Fruit fly (Drosophila melanogaster) whole organism, prepupa: ENCODE measurements around the gene M6.
A peak's percentile ranks its signal among the peaks of the same experiment; 100 is the strongest.

Source experiments
- Blimp-1 ChIP-seq: fragments of 200-800 bp; sonication (Bioruptor generic); optimal IDR thresholded peaks from 3 replicates; lab custom pipeline; 2017; ENCODE audit warnings: missing biosample characterization, missing genetic modification characterization, mild to moderate bottlenecking, moderate library complexity, missing genetic modification reagents
- CG10631 ChIP-seq: fragments of 200-800 bp; sonication (Bioruptor generic); optimal IDR thresholded peaks from 2 replicates; lab custom pipeline; 2016; ENCODE audit warnings: missing biosample characterization, missing genetic modification characterization
- CG10669 ChIP-seq: fragments of 200-800 bp; sonication (Bioruptor generic); optimal IDR thresholded peaks from 3 replicates; lab custom pipeline; 2018; ENCODE audit warnings: missing biosample characterization, mild to moderate bottlenecking, missing genetic modification characterization, moderate library complexity
- CG11294 ChIP-seq: fragments of 200-800 bp; sonication (Bioruptor generic); IDR thresholded peaks from 2 replicates; pipeline ENCODE4 v1.3.6; 2022; ENCODE audit warnings: missing biosample characterization, missing genetic modification characterization
- CG15336 ChIP-seq: fragments of 200-800 bp; sonication (Bioruptor generic); IDR thresholded peaks from 2 replicates; pipeline ENCODE4 v1.3.6; 2022; ENCODE audit warnings: missing biosample characterization, missing genetic modification characterization
- CG3032 ChIP-seq: fragments of 200-800 bp; optimal IDR thresholded peaks from 2 replicates; lab custom pipeline; 2019; ENCODE audit warnings: missing biosample characterization, mild to moderate bottlenecking, missing genetic modification characterization, moderate library complexity
- CG31627 ChIP-seq: fragments of 200-800 bp; sonication (Bioruptor generic); optimal IDR thresholded peaks from 3 replicates; lab custom pipeline; 2016; ENCODE audit warnings: missing biosample characterization, missing genetic modification characterization
- CG32006 ChIP-seq: fragments of 200-800 bp; sonication (Bioruptor generic); optimal IDR thresholded peaks from 3 replicates; lab custom pipeline; 2017; ENCODE audit warnings: missing biosample characterization, mild to moderate bottlenecking, missing genetic modification characterization
- CG3919 ChIP-seq: fragments of 200-800 bp; sonication (Bioruptor generic); optimal IDR thresholded peaks from 3 replicates; lab custom pipeline; 2016; ENCODE audit warnings: missing biosample characterization, missing genetic modification characterization
- CG6276 ChIP-seq: fragments of 200-800 bp; sonication (Bioruptor generic); optimal IDR thresholded peaks from 2 replicates; lab custom pipeline; 2017; ENCODE audit warnings: missing biosample characterization, mild to moderate bottlenecking, missing genetic modification characterization
- CG6808 ChIP-seq: fragments of 200-800 bp; sonication (Bioruptor generic); optimal IDR thresholded peaks from 3 replicates; lab custom pipeline; 2017; ENCODE audit warnings: missing biosample characterization, missing genetic modification characterization, mild to moderate bottlenecking, moderate library complexity, missing genetic modification reagents
- CG6854 ChIP-seq: fragments of 200-800 bp; sonication (Bioruptor generic); optimal IDR thresholded peaks from 2 replicates; lab custom pipeline; 2017; ENCODE audit warnings: missing biosample characterization, mild to moderate bottlenecking, missing genetic modification characterization
- CG7368 ChIP-seq: fragments of 200-800 bp; sonication (Bioruptor generic); optimal IDR thresholded peaks from 3 replicates; lab custom pipeline; 2016; ENCODE audit warnings: missing biosample characterization, missing genetic modification characterization
- CG8319 ChIP-seq: fragments of 200-800 bp; sonication (Bioruptor generic); optimal IDR thresholded peaks from 3 replicates; lab custom pipeline; 2016; ENCODE audit warnings: missing biosample characterization, missing genetic modification characterization
- CG8632 ChIP-seq: fragments of 200-800 bp; sonication (Bioruptor generic); optimal IDR thresholded peaks from 3 replicates; lab custom pipeline; 2016; ENCODE audit warnings: missing biosample characterization, missing genetic modification characterization
- Eip75B ChIP-seq: fragments of 200-800 bp; sonication (Bioruptor generic); optimal IDR thresholded peaks from 3 replicates; lab custom pipeline; 2016; ENCODE audit warnings: missing biosample characterization, missing genetic modification characterization
- Eip78C ChIP-seq: fragments of 200-800 bp; sonication (Bioruptor generic); peaks from one replicate; lab custom pipeline; 2016; ENCODE audit warnings: missing biosample characterization, missing genetic modification characterization
- Eip93F ChIP-seq: fragments of 200-800 bp; sonication (Bioruptor generic); optimal IDR thresholded peaks from 2 replicates; lab custom pipeline; 2016; ENCODE audit warnings: missing biosample characterization, mild to moderate bottlenecking, missing genetic modification characterization
- Gug ChIP-seq: fragments of 200-800 bp; sonication (Bioruptor generic); IDR thresholded peaks from 2 replicates; pipeline ENCODE4 v1.3.6; 2022; ENCODE audit warnings: missing biosample characterization, missing genetic modification characterization
- Lpt ChIP-seq: fragments of 200-800 bp; sonication (Bioruptor generic); optimal IDR thresholded peaks from 3 replicates; lab custom pipeline; 2016; ENCODE audit warnings: missing biosample characterization, missing genetic modification characterization
- OdsH ChIP-seq: fragments of 200-800 bp; sonication (Bioruptor generic); optimal IDR thresholded peaks from 3 replicates; lab custom pipeline; 2016; ENCODE audit warnings: missing biosample characterization, missing genetic modification characterization
- Smox ChIP-seq: fragments of 200-800 bp; sonication (Bioruptor generic); optimal IDR thresholded peaks from 3 replicates; lab custom pipeline; 2016; ENCODE audit warnings: missing biosample characterization, missing genetic modification characterization
- Sox102F ChIP-seq: fragments of 200-800 bp; sonication (Bioruptor generic); optimal IDR thresholded peaks from 2 replicates; lab custom pipeline; 2016; ENCODE audit warnings: missing biosample characterization, mild to moderate bottlenecking, missing genetic modification characterization
- Sox14 ChIP-seq: fragments of 200-800 bp; sonication (Bioruptor generic); optimal IDR thresholded peaks from 3 replicates; lab custom pipeline; 2016; ENCODE audit warnings: missing biosample characterization, missing genetic modification characterization
- dsx ChIP-seq: fragments of 200-800 bp; optimal IDR thresholded peaks from 3 replicates; lab custom pipeline; 2019; ENCODE audit warnings: missing biosample characterization, mild to moderate bottlenecking, missing genetic modification characterization, moderate library complexity; ENCODE audit not compliant: poor library complexity, severe bottlenecking
- esn ChIP-seq: fragments of 200-800 bp; sonication (Bioruptor generic); optimal IDR thresholded peaks from 2 replicates; lab custom pipeline; 2016; ENCODE audit warnings: missing biosample characterization, mild to moderate bottlenecking, missing genetic modification characterization, moderate library complexity
- fd85E ChIP-seq: fragments of 200-800 bp; sonication (Bioruptor generic); optimal IDR thresholded peaks from 3 replicates; lab custom pipeline; 2016; ENCODE audit warnings: missing biosample characterization, missing genetic modification characterization
- net ChIP-seq: fragments of 200-800 bp; sonication (Bioruptor generic); optimal IDR thresholded peaks from 3 replicates; lab custom pipeline; 2016; ENCODE audit warnings: missing biosample characterization, missing genetic modification characterization
- pdm3 ChIP-seq: fragments of 200-800 bp; sonication (Bioruptor generic); optimal IDR thresholded peaks from 3 replicates; lab custom pipeline; 2016; ENCODE audit warnings: missing biosample characterization, missing genetic modification characterization
- salr ChIP-seq, 2 experiments: fragments of 200-800 bp; sonication (Bioruptor generic); optimal IDR thresholded peaks; 3 replicates each; lab custom pipeline; 2016 to 2018; ENCODE audit warnings: missing biosample characterization in 2 of 2, missing genetic modification characterization in 2 of 2, mild to moderate bottlenecking in 1 of 2
- ss ChIP-seq, 2 experiments: fragments of 200-800 bp; sonication (Bioruptor generic); optimal IDR thresholded peaks; 2 replicates in 1 of 2; 3 replicates in 1 of 2; lab custom pipeline; 2017 to 2018; ENCODE audit warnings: mild to moderate bottlenecking in 2 of 2, missing biosample characterization in 2 of 2, missing genetic modification characterization in 2 of 2, moderate library complexity in 1 of 2
- svp ChIP-seq: fragments of 200-800 bp; sonication (Bioruptor generic); peaks from one replicate; lab custom pipeline; 2016; ENCODE audit warnings: missing biosample characterization, missing genetic modification characterization
- vri ChIP-seq: fragments of 200-800 bp; sonication (Bioruptor generic); optimal IDR thresholded peaks from 3 replicates; lab custom pipeline; 2016; ENCODE audit warnings: missing biosample characterization, mild to moderate bottlenecking, missing genetic modification characterization

Gene M6

dm6 chr3L:21516716-21517266 is 9.1 kb downstream of the M6 start (continued):
- TF ChIP-seq pdm3 (peak; percentile 64), CG10631 (GFP tag; lab: Kevin White, UChicago) (peak; percentile 50), CG32006 (GFP tag; lab: Kevin White, UChicago) (peak; percentile 24), CG8632 (peak; percentile 45), Eip75B (GFP tag; lab: Kevin White, UChicago) (peak; percentile 69), net (GFP tag; lab: Kevin White, UChicago) (peak; percentile 25), CG3032 (tag; lab: Kevin White, UChicago) (peak; percentile 19), esn (GFP tag; lab: Kevin White, UChicago) (peak; percentile 60), Lpt (GFP tag; lab: Kevin White, UChicago) (peak; percentile 44), Eip93F (peak; percentile 43), Blimp-1 (no peak)

dm6 chr3L:21518345-21518744 is 10.7 kb downstream of the M6 start:
- TF ChIP-seq CG8319: no peak
- TF ChIP-seq CG10669 (GFP tag; lab: Kevin White, UChicago): no peak
- TF ChIP-seq Smox (GFP tag; lab: Kevin White, UChicago): no peak
- TF ChIP-seq salr (GFP tag; optimal IDR thresholded peaks at IDR 0.05; lab: Kevin White, UChicago): no peak
- TF ChIP-seq fd85E (GFP tag; lab: Kevin White, UChicago): no peak
- no peak for TF ChIP-seq CG6808
- no peak for TF ChIP-seq CG11294 (GFP tag; lab: Robert Waterston, UW)
- TF ChIP-seq Sox102F: no peak
- TF ChIP-seq Sox14: no peak
- no peak for TF ChIP-seq CG7368 (GFP tag; lab: Kevin White, UChicago)
- TF ChIP-seq CG6276 (GFP tag; lab: Kevin White, UChicago): no peak
- TF ChIP-seq CG3919 (GFP tag; lab: Kevin White, UChicago): no peak

- TF ChIP-seq CG31627 (no peak), CG11294 (GFP tag; lab: Robert Waterston, UW) (no peak), ss (GFP tag; optimal IDR thresholded peaks at IDR 0.05; lab: Kevin White, UChicago) (peak in 1 of 2 experiments; percentile 39), CG32006 (GFP tag; lab: Kevin White, UChicago) (no peak), Eip78C (GFP tag; lab: Kevin White, UChicago) (peak; percentile 54), net (GFP tag; lab: Kevin White, UChicago) (no peak), dsx (peak; percentile 50), vri (GFP tag; lab: Kevin White, UChicago) (peak; percentile 35), CG15336 (no peak), esn (GFP tag; lab: Kevin White, UChicago) (no peak), svp (GFP tag; lab: Kevin White, UChicago) (peak; percentile 79), CG6854 (GFP tag; lab: Kevin White, UChicago) (peak; percentile 54), CG8632 (no peak), OdsH (no peak), Sox14 (peak; percentile 59), Sox102F (no peak), Gug (GFP tag; lab: Robert Waterston, UW) (no peak)
Measured at dm6 chr3L:21523059-21523836, 15.6 kb downstream of the M6 start, which contains the start of gene CG7611. TSS of gene CG7611 (plus strand) at chr3L:21523186.
